Worm (Caenorhabditis elegans) whole organism, L1 larva: ENCODE results near the gene rps-5.
A peak's percentile ranks its signal among the peaks of the same experiment; 100 is the strongest.

Experiments
- blmp-1 ChIP-seq: fragments of 150-350 bp; optimal IDR thresholded peaks from 2 replicates; lab custom pipeline; 2014; ENCODE audit warnings: missing biosample characterization, missing genetic modification characterization
- egl-27 ChIP-seq, 2 experiments: fragments of 150-350 bp in 1 of 2; sonication (generic microtip); optimal IDR thresholded peaks; 3 replicates each; lab custom pipeline; 2017 to 2018; ENCODE audit warnings: missing biosample characterization in 2 of 2, missing genetic modification characterization in 2 of 2, missing genetic modification reagents in 2 of 2
- lin-15B ChIP-seq: fragments of 150-350 bp; sonication (generic microtip); optimal IDR thresholded peaks from 3 replicates; lab custom pipeline; 2014; ENCODE audit warnings: missing biosample characterization, missing genetic modification characterization
- lsy-2 ChIP-seq, 2 experiments: fragments of 150-350 bp; optimal IDR thresholded peaks; 2 replicates each; lab custom pipeline; 2014; ENCODE audit warnings: missing biosample characterization in 2 of 2, missing genetic modification characterization in 2 of 2
- mdl-1 ChIP-seq, 2 experiments: fragments of 150-350 bp; optimal IDR thresholded peaks; 2 replicates each; lab custom pipeline; 2014 to 2017; ENCODE audit warnings: missing biosample characterization in 2 of 2, missing genetic modification characterization in 2 of 2, inconsistent platforms in 1 of 2
- nhr-20 ChIP-seq: sonication (generic microtip); optimal IDR thresholded peaks from 2 replicates; lab custom pipeline; 2016; ENCODE audit warnings: mild to moderate bottlenecking, missing genetic modification characterization, missing compliant biosample characterization
- nhr-237 ChIP-seq: fragments of 150-350 bp; optimal IDR thresholded peaks from 2 replicates; lab custom pipeline; 2014; ENCODE audit warnings: missing biosample characterization, missing genetic modification characterization
- nhr-71 ChIP-seq: sonication (generic microtip); optimal IDR thresholded peaks from 2 replicates; lab custom pipeline; 2016; ENCODE audit warnings: mild to moderate bottlenecking, missing genetic modification characterization, moderate library complexity, missing compliant biosample characterization
- nhr-84 ChIP-seq: sonication (generic microtip); optimal IDR thresholded peaks from 2 replicates; lab custom pipeline; 2017; ENCODE audit warnings: missing biosample characterization, missing genetic modification characterization
- pqm-1 ChIP-seq: sonication (generic microtip); optimal IDR thresholded peaks from 3 replicates; lab custom pipeline; 2017; ENCODE audit warnings: missing biosample characterization, missing genetic modification characterization
- sptf-1 ChIP-seq: fragments of 150-350 bp; optimal IDR thresholded peaks from 2 replicates; lab custom pipeline; 2014; ENCODE audit warnings: missing biosample characterization, missing genetic modification characterization
- tbx-2 ChIP-seq: sonication (generic microtip); optimal IDR thresholded peaks from 2 replicates; lab custom pipeline; 2016; ENCODE audit warnings: missing genetic modification characterization, missing compliant biosample characterization
- unc-86 ChIP-seq: sonication (generic microtip); optimal IDR thresholded peaks from 2 replicates; lab custom pipeline; 2016; ENCODE audit warnings: missing genetic modification characterization, missing compliant biosample characterization
- zag-1 ChIP-seq: fragments of 150-350 bp; optimal IDR thresholded peaks from 2 replicates; lab custom pipeline; 2014; ENCODE audit warnings: missing biosample characterization, missing genetic modification characterization

DNA sequence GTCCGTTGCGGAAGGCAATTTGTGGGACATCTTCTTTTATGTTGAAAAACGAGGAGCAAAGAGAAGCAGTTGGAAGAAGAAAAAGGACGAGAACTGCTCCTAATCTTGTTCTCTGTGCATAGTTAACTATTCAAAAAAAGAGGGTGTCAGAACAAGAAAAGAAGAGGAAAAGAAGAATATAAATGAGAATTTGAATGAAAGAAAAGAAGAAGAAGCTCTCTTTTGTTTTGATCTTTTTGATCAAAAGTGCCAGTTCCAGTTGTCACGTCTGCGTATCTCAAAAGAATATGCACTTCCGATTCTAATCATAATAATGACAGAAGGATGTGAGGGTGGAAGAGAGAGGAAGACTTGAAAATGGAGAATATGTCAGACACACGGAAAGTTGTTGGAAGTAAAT, 15.9 kb downstream of the rps-5 start, which contains the start of gene M7.8:
- TF ChIP-seq lsy-2 (tag; optimal IDR thresholded peaks at IDR 0.05; lab: Kevin White, UChicago) (no peak), unc-86 (peak; percentile 41), nhr-20 (tag; lab: Kevin White, UChicago) (no peak), nhr-84 (tag; lab: Kevin White, UChicago) (no peak), nhr-237 (no peak), zag-1 (tag; lab: Kevin White, UChicago) (peak; percentile 88), sptf-1 (no peak), egl-27 (tag; optimal IDR thresholded peaks at IDR 0.05; lab: Kevin White, UChicago) (no peak), nhr-71 (tag; lab: Kevin White, UChicago) (no peak), lin-15B (tag; lab: Kevin White, UChicago) (no peak), mdl-1 (tag; optimal IDR thresholded peaks at IDR 0.05; lab: Kevin White, UChicago) (no peak), blmp-1 (no peak), pqm-1 (tag; lab: Kevin White, UChicago) (no peak), tbx-2 (tag; lab: Kevin White, UChicago) (no peak)
